Worm (Caenorhabditis elegans): ENCODE data around the gene fbxb-41.
"Not testable (repeated sequence)": the region's sequence is repeated elsewhere in the genome, so short reads cannot be mapped to it uniquely, and the experiment has no call there.

Gene fbxb-41

DNA sequence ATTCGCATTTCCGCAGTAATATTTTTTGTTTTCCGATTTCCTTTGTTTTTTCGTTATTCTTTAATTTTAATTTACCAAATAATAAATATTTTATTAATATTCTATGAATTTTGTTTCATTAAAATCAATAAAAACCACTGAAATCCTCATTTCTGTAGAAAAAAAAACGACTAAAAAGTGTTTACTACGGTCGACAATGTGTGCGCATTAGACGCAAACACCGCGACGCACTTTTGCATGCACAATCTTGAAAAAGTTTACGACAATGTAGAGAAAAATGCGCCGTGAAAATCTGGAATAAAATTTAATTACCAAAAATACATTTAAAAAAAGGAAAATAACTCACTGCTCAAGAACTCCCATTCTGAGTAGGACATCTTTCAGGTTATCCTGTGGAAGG, 29.3 kb upstream of the fbxb-41 start:
- no peak for TF ChIP-seq zip-4 (GFP tag; optimal IDR thresholded peaks at IDR 0.05)
- TF ChIP-seq efl-1 (optimal IDR thresholded peaks at IDR 0.05): peak in 1 of 2 experiments; percentile 6
- no peak for TF ChIP-seq efl-1 (GFP tag; optimal IDR thresholded peaks at IDR 0.05 in 1 of 2)
- TF ChIP-seq lsy-2 (tag; optimal IDR thresholded peaks at IDR 0.05): peak in 1 of 2 experiments; percentile 63

ce11 chrII:1070875-1071274, 28.7 kb upstream of the fbxb-41 start, which contains the start of gene K02E7.12:
TSS of gene K02E7.12 (plus strand) at chrII:1071175.
- TF ChIP-seq dpl-1 (GFP tag; optimal IDR thresholded peaks at IDR 0.05) (no peak), ces-1 (GFP tag; optimal IDR thresholded peaks at IDR 0.05) (no peak), lir-3 (tag; optimal IDR thresholded peaks at IDR 0.05; ENCODE audit: poor library complexity) (no peak), unc-30 (tag; optimal IDR thresholded peaks at IDR 0.05) (no peak), nhr-12 (tag; optimal IDR thresholded peaks at IDR 0.05) (no peak), nhr-84 (tag; optimal IDR thresholded peaks at IDR 0.05) (no peak), hlh-4 (tag; optimal IDR thresholded peaks at IDR 0.05) (no peak), elt-3 (tag; optimal IDR thresholded peaks at IDR 0.05) (no peak), blmp-1 (tag; optimal IDR thresholded peaks at IDR 0.05) (no peak), vab-15 (tag; optimal IDR thresholded peaks at IDR 0.05) (no peak), zip-4 (GFP tag; optimal IDR thresholded peaks at IDR 0.05) (no peak), nhr-28 (tag; optimal IDR thresholded peaks at IDR 0.05) (no peak), C16A3.4 (tag; optimal IDR thresholded peaks at IDR 0.05) (no peak), nhr-90 (tag; optimal IDR thresholded peaks at IDR 0.05; ENCODE audit: poor library complexity) (no peak), C04F5.9 (tag; optimal IDR thresholded peaks at IDR 0.05) (no peak), unc-62 (GFP tag; optimal IDR thresholded peaks at IDR 0.05) (no peak), lsy-2 (tag; optimal IDR thresholded peaks at IDR 0.05) (no peak)

- TF ChIP-seq ceh-8 (GFP tag; optimal IDR thresholded peaks at IDR 0.05): no peak
- TF ChIP-seq nhr-47 (tag; optimal IDR thresholded peaks at IDR 0.05): no peak
- no peak for TF ChIP-seq fkh-8 (tag; optimal IDR thresholded peaks at IDR 0.05)
- no peak for TF ChIP-seq blmp-1 (tag; optimal IDR thresholded peaks at IDR 0.05)
Observed at ce11 chrII:1066907-1067306, 24.8 kb upstream of the fbxb-41 start, which contains the start of gene K02E7.10. TSS of gene K02E7.10 (minus strand) at chrII:1067007.

ce11 chrII:1063926-1064325, 21.8 kb upstream of the fbxb-41 start:
- TF ChIP-seq C16A3.4 (tag; optimal IDR thresholded peaks at IDR 0.05) (no peak), nhr-90 (tag; optimal IDR thresholded peaks at IDR 0.05; ENCODE audit: poor library complexity) (no peak), sup-37 (GFP tag; optimal IDR thresholded peaks at IDR 0.05) (no peak), rnt-1 (tag; optimal IDR thresholded peaks at IDR 0.05) (no peak), lin-39 (tag; optimal IDR thresholded peaks at IDR 0.05) (no peak), F16B12.6 (tag; optimal IDR thresholded peaks at IDR 0.05) (no peak), ets-5 (GFP tag; IDR thresholded peaks at IDR 0.05) (no peak), skn-1 (tag; optimal IDR thresholded peaks at IDR 0.05) (no peak), nhr-19 (GFP tag; conservative IDR thresholded peaks at IDR 0.05) (no peak), ceh-63 (GFP tag; optimal IDR thresholded peaks at IDR 0.05) (no peak), snpc-4 (tag; optimal IDR thresholded peaks at IDR 0.05) (no peak), elt-3 (tag; optimal IDR thresholded peaks at IDR 0.05) (no peak), grh-1 (GFP tag; IDR thresholded peaks at IDR 0.05) (no peak), ceh-88 (GFP tag; IDR thresholded peaks at IDR 0.05) (no peak)

- not testable (repeated sequence) for TF ChIP-seq snu-23 (GFP tag; optimal IDR thresholded peaks at IDR 0.05); rnt-1 (tag; optimal IDR thresholded peaks at IDR 0.05); nhr-84 (tag; optimal IDR thresholded peaks at IDR 0.05)
Observed at ce11 chrII:1060702-1061101, 18.6 kb upstream of the fbxb-41 start, which contains the start of gene btb-10. TSS of gene btb-10 (minus strand) at chrII:1060802.

All from whole organism, L1 larva.